Fruit fly (Drosophila melanogaster) whole organism: Measurements from ENCODE around the gene Ude.

Source experiments
- CG8478 ChIP-seq: fragments of >200 bp; optimal IDR thresholded peaks from 2 replicates; lab custom pipeline; 2018; ENCODE audit warnings: inconsistent platforms
- Dll ChIP-seq: fragments of >200 bp; optimal IDR thresholded peaks from 2 replicates; lab custom pipeline; 2017
- pan ChIP-seq: fragments of >200 bp; optimal IDR thresholded peaks from 2 replicates; lab custom pipeline; 2017

DNA sequence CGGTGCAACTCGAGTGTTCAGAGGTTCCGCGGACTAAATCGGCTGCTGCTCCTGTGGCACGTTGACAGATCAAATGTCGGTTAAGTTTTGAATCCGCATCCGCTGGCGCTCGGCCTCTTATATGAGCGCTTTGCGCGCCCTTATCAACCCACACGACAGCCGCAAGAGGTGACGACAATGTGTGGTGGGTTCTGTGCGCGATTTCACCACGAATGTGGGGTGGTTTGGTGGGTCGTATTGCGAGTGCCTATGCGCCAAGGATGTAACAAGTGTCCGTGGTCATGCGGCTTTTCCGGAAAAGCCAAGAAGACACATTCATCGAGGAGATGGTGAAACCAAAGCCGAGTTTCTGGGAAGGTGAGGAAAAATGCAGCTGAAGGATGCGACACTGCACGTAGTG is 34.5 kb downstream of the Ude start, which contains the start of gene AstA:
- TF ChIP-seq Dll (lab: Kevin White, UChicago) (no peak), CG8478 (lab: Kevin White, UChicago) (no peak), pan (lab: Kevin White, UChicago) (no peak)
